Worm (Caenorhabditis elegans) whole organism, early embryonic: ENCODE data around the gene F35C11.3.

ENCODE experiments used
- ama-1 ChIP-seq: fragments of 150-350 bp; optimal IDR thresholded peaks from 2 replicates; lab custom pipeline; 2014
- ceh-13 ChIP-seq: fragments of 200-800 bp; sonication (Bioruptor generic); optimal IDR thresholded peaks from 2 replicates; lab custom pipeline; 2018; ENCODE audit warnings: mild to moderate bottlenecking, missing genetic modification characterization, missing compliant biosample characterization
- flt-1 ChIP-seq: fragments of 200-800 bp; sonication (Bioruptor generic); IDR thresholded peaks from 2 replicates; pipeline ENCODE4 v1.3.6; 2022; ENCODE audit warnings: missing genetic modification characterization, missing compliant biosample characterization
- hnd-1 ChIP-seq: sonication (generic microtip); optimal IDR thresholded peaks from 2 replicates; lab custom pipeline; 2016; ENCODE audit warnings: missing genetic modification characterization, missing compliant biosample characterization
- tra-4 ChIP-seq: sonication (generic microtip); optimal IDR thresholded peaks from 2 replicates; lab custom pipeline; 2017; ENCODE audit warnings: missing genetic modification characterization, missing compliant biosample characterization

DNA sequence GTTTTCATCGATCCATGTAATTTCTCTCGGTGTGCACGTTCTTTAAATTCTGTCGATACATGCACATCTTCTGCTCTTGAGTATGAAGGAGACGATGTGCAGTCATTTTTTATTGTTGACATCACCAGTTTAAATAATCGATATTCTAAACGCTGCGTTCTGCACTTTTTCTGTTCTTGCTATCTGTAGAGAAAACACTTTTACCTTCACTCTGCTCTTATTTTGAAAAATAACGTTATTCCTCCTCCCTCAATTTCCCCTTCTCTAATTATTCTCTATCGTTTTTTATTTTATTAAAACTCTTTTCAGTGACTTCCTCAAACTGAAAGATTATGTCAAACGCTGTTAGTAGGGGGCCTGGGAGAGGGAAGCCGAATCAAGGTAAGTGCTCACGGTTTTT, 29.7 kb upstream of the F35C11.3 start, which contains the start of gene ifg-1:
- TF ChIP-seq ceh-13 (no peak), flt-1 (no peak), ama-1 (no peak), tra-4 (no peak), hnd-1 (no peak)
